Worm (Caenorhabditis elegans) whole organism, L1 larva: ENCODE measurements around the gene sru-16.

Experiments
- C16A3.4 ChIP-seq: fragments of 150-350 bp; optimal IDR thresholded peaks from 2 replicates; lab custom pipeline; 2014; ENCODE audit warnings: missing biosample characterization, missing genetic modification characterization
- C34B4.2 ChIP-seq: sonication (generic microtip); optimal IDR thresholded peaks from 2 replicates; lab custom pipeline; 2017; ENCODE audit warnings: mild to moderate bottlenecking, missing genetic modification characterization, missing compliant biosample characterization
- F16B12.6 ChIP-seq: fragments of 150-350 bp; optimal IDR thresholded peaks from 2 replicates; lab custom pipeline; 2014; ENCODE audit warnings: missing biosample characterization, missing genetic modification characterization
- blmp-1 ChIP-seq: fragments of 150-350 bp; optimal IDR thresholded peaks from 2 replicates; lab custom pipeline; 2014; ENCODE audit warnings: missing biosample characterization, missing genetic modification characterization
- ceh-63 ChIP-seq: fragments of 200-800 bp; sonication (Bioruptor generic); optimal IDR thresholded peaks from 2 replicates; lab custom pipeline; 2018; ENCODE audit warnings: mild to moderate bottlenecking, missing genetic modification characterization, missing compliant biosample characterization
- ceh-8 ChIP-seq: fragments of 200-800 bp; sonication (Bioruptor generic); optimal IDR thresholded peaks from 2 replicates; lab custom pipeline; 2018; ENCODE audit warnings: mild to moderate bottlenecking, missing genetic modification characterization, moderate library complexity, missing compliant biosample characterization
- ces-1 ChIP-seq: fragments of 150-350 bp; optimal IDR thresholded peaks from 2 replicates; lab custom pipeline; 2014; ENCODE audit warnings: missing biosample characterization, missing genetic modification reagents, missing genetic modification characterization
- dsc-1 ChIP-seq: sonication (generic microtip); optimal IDR thresholded peaks from 2 replicates; lab custom pipeline; 2016; ENCODE audit warnings: mild to moderate bottlenecking, missing genetic modification characterization, missing compliant biosample characterization
- efl-3 ChIP-seq: fragments of 200-800 bp; sonication (Bioruptor generic); optimal IDR thresholded peaks from 2 replicates; lab custom pipeline; 2018; ENCODE audit warnings: mild to moderate bottlenecking, missing genetic modification characterization, missing compliant biosample characterization
- egl-13 ChIP-seq: sonication (generic microtip); optimal IDR thresholded peaks from 2 replicates; lab custom pipeline; 2016; ENCODE audit warnings: missing genotype, missing genetic modification reagents, missing genetic modification characterization, missing compliant biosample characterization
- egl-27 ChIP-seq, 2 experiments: fragments of 150-350 bp in 1 of 2; sonication (generic microtip); optimal IDR thresholded peaks; 3 replicates each; lab custom pipeline; 2017 to 2018; ENCODE audit warnings: missing biosample characterization in 2 of 2, missing genetic modification characterization in 2 of 2, missing genetic modification reagents in 2 of 2
- ets-5 ChIP-seq: fragments of 200-800 bp; sonication (Bioruptor generic); IDR thresholded peaks from 2 replicates; pipeline ENCODE4 v1.3.6; 2022; ENCODE audit warnings: missing genetic modification characterization, missing compliant biosample characterization
- fkh-10 ChIP-seq: sonication (generic microtip); optimal IDR thresholded peaks from 2 replicates; lab custom pipeline; 2017; ENCODE audit warnings: missing biosample characterization, missing genetic modification reagents, missing genetic modification characterization
- fkh-4 ChIP-seq: sonication (generic microtip); optimal IDR thresholded peaks from 2 replicates; lab custom pipeline; 2016; ENCODE audit warnings: missing compliant biosample characterization, missing genetic modification characterization, borderline replicate concordance
- fkh-8 ChIP-seq: sonication (generic microtip); optimal IDR thresholded peaks from 2 replicates; lab custom pipeline; 2016; ENCODE audit warnings: mild to moderate bottlenecking, missing genetic modification characterization, missing compliant biosample characterization
- hlh-17 ChIP-seq: fragments of 200-800 bp; sonication (Bioruptor generic); optimal IDR thresholded peaks from 2 replicates; lab custom pipeline; 2018; ENCODE audit warnings: missing genetic modification characterization, mild to moderate bottlenecking, missing compliant biosample characterization, moderate library complexity, borderline replicate concordance
- hlh-4 ChIP-seq: sonication (generic microtip); optimal IDR thresholded peaks from 2 replicates; lab custom pipeline; 2016; ENCODE audit warnings: mild to moderate bottlenecking, missing genetic modification characterization, missing compliant biosample characterization
- isw-1 ChIP-seq: fragments of 200-800 bp; sonication (Bioruptor generic); IDR thresholded peaks from 2 replicates; pipeline ENCODE4 v1.3.6; 2022; ENCODE audit warnings: missing genetic modification characterization, missing compliant biosample characterization
- lin-13 ChIP-seq: fragments of 150-350 bp; optimal IDR thresholded peaks from 2 replicates; lab custom pipeline; 2014; ENCODE audit warnings: missing biosample characterization, missing genetic modification reagents, missing genetic modification characterization
- lin-14 ChIP-seq: fragments of 200-800 bp; sonication (Bioruptor generic); optimal IDR thresholded peaks from 2 replicates; lab custom pipeline; 2018; ENCODE audit warnings: mild to moderate bottlenecking, missing genetic modification characterization, moderate library complexity, missing compliant biosample characterization
- lin-15B ChIP-seq: fragments of 150-350 bp; sonication (generic microtip); optimal IDR thresholded peaks from 3 replicates; lab custom pipeline; 2014; ENCODE audit warnings: missing biosample characterization, missing genetic modification characterization
- lin-35 ChIP-seq, 2 experiments: fragments of 150-350 bp; optimal IDR thresholded peaks; 2 replicates each; lab custom pipeline; 2014; ENCODE audit warnings: missing biosample characterization in 2 of 2, missing genetic modification characterization in 2 of 2, missing genetic modification reagents in 2 of 2
- lsy-2 ChIP-seq, 2 experiments: fragments of 150-350 bp; optimal IDR thresholded peaks; 2 replicates each; lab custom pipeline; 2014; ENCODE audit warnings: missing biosample characterization in 2 of 2, missing genetic modification characterization in 2 of 2
- nhr-11 ChIP-seq: fragments of 150-350 bp; optimal IDR thresholded peaks from 2 replicates; lab custom pipeline; 2014; ENCODE audit warnings: missing biosample characterization, missing genetic modification characterization
- nhr-19 ChIP-seq: fragments of 200-800 bp; sonication (Bioruptor generic); conservative IDR thresholded peaks from 2 replicates; pipeline ENCODE4 v1.3.6; 2022; ENCODE audit warnings: missing genetic modification characterization, missing compliant biosample characterization
- nhr-28 ChIP-seq: fragments of 150-350 bp; optimal IDR thresholded peaks from 2 replicates; lab custom pipeline; 2014; ENCODE audit warnings: missing biosample characterization, missing genetic modification characterization
- nhr-84 ChIP-seq: sonication (generic microtip); optimal IDR thresholded peaks from 2 replicates; lab custom pipeline; 2017; ENCODE audit warnings: missing biosample characterization, missing genetic modification characterization
- nhr-85 ChIP-seq: sonication (generic microtip); peaks from one replicate; lab custom pipeline; 2016; ENCODE audit warnings: missing genetic modification characterization, inconsistent platforms, missing compliant biosample characterization
- pax-3 ChIP-seq: fragments of 200-800 bp; sonication (Bioruptor generic); optimal IDR thresholded peaks from 2 replicates; lab custom pipeline; 2018; ENCODE audit warnings: mild to moderate bottlenecking, missing genetic modification characterization, moderate library complexity, missing compliant biosample characterization
- rnt-1 ChIP-seq: sonication (generic microtip); optimal IDR thresholded peaks from 2 replicates; lab custom pipeline; 2016; ENCODE audit warnings: mild to moderate bottlenecking, missing genetic modification characterization, moderate library complexity, missing compliant biosample characterization
- sox-4 ChIP-seq: sonication (generic microtip); optimal IDR thresholded peaks from 2 replicates; lab custom pipeline; 2016; ENCODE audit warnings: missing genetic modification characterization, missing compliant biosample characterization
- sptf-1 ChIP-seq: fragments of 150-350 bp; optimal IDR thresholded peaks from 2 replicates; lab custom pipeline; 2014; ENCODE audit warnings: missing biosample characterization, missing genetic modification characterization
- sup-37 ChIP-seq: fragments of 200-800 bp; sonication (Bioruptor generic); optimal IDR thresholded peaks from 2 replicates; lab custom pipeline; 2018; ENCODE audit warnings: mild to moderate bottlenecking, missing genetic modification characterization, missing compliant biosample characterization
- swsn-7 ChIP-seq: sonication (generic microtip); optimal IDR thresholded peaks from 2 replicates; lab custom pipeline; 2016; ENCODE audit warnings: missing genetic modification characterization, missing compliant biosample characterization
- tlp-1 ChIP-seq: fragments of 150-350 bp; optimal IDR thresholded peaks from 2 replicates; lab custom pipeline; 2014; ENCODE audit warnings: missing biosample characterization, missing genetic modification characterization
- unc-130 ChIP-seq: fragments of 150-350 bp; optimal IDR thresholded peaks from 2 replicates; lab custom pipeline; 2017; ENCODE audit warnings: missing biosample characterization, missing genetic modification characterization, inconsistent platforms
- unc-30 ChIP-seq: sonication (generic microtip); optimal IDR thresholded peaks from 2 replicates; lab custom pipeline; 2017; ENCODE audit warnings: missing biosample characterization, missing genetic modification characterization
- unc-62 ChIP-seq: fragments of 150-350 bp; optimal IDR thresholded peaks from 2 replicates; lab custom pipeline; 2014; ENCODE audit warnings: missing biosample characterization, missing genetic modification reagents, missing genetic modification characterization
- unc-86 ChIP-seq: sonication (generic microtip); optimal IDR thresholded peaks from 2 replicates; lab custom pipeline; 2016; ENCODE audit warnings: missing genetic modification characterization, missing compliant biosample characterization
- vab-15 ChIP-seq: sonication (generic microtip); optimal IDR thresholded peaks from 2 replicates; lab custom pipeline; 2017; ENCODE audit warnings: missing genotype, mild to moderate bottlenecking, missing genetic modification characterization, missing compliant biosample characterization

sru-16 gene

DNA sequence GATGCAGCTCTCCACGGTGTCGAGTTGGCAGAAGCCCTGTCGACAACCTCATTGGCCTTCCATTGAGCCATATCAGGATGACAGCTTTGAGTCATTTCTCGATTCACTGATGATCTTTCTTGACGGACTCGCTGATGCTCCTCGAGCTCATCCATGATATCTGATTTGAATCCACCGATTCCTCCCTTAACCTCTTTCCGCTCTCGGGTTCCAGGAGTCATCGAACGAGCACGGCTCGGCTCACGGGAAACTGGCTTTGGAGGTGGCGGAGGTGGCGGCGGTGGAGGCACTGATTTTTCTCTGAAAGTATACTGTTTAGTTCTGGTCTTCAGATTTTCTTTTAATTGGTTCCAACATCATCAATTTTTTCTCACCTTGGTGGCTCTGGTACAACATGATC lies 20.0 kb upstream of the sru-16 start:
- TF ChIP-seq C16A3.4 (no peak), fkh-8 (tag; lab: Kevin White, UChicago) (no peak), nhr-84 (tag; lab: Kevin White, UChicago) (no peak), unc-86 (tag; lab: Kevin White, UChicago) (no peak), unc-30 (no peak), isw-1 (GFP tag; lab: Robert Waterston, UW) (no peak), ceh-63 (GFP tag; lab: Kevin White, UChicago) (no peak), ceh-8 (no peak), pax-3 (tag; lab: Kevin White, UChicago) (no peak), egl-27 (tag; optimal IDR thresholded peaks at IDR 0.05; lab: Kevin White, UChicago) (no peak), C34B4.2 (tag; lab: Kevin White, UChicago) (no peak), dsc-1 (tag; lab: Kevin White, UChicago) (no peak), ets-5 (no peak)

DNA sequence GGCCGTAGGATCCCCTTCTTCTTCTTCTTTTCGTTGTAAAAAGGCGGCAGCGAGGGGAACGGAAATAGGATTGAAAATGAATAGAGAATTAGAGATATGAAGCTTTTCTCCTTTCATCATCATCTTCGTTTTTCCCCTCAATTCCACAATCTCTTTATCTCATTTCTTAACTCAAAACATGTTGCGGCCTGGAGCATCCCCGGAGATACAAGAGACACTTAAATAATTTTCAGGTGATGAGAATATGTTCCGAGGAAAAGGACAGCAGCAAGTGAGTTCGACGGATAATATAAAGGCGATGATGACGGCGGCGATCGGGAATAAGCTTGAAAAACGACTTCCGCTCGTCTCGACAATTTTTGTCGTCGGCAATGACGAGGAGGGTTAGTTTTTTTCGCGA lies 17.4 kb upstream of the sru-16 start, which contains the start of the genes Y45F10B.13 and qui-1:
Gene Y45F10B.13 (minus strand): TSS at position 101 of the 400 bp plus-strand sequence.
Gene qui-1 (plus strand): TSS at position 233 of the 400 bp plus-strand sequence.
- TF ChIP-seq hlh-4 (no peak), nhr-84 (tag; lab: Kevin White, UChicago) (no peak), lin-14 (GFP tag; lab: Kevin White, UChicago) (peak; percentile 47), egl-13 (tag; lab: Kevin White, UChicago) (no peak), ces-1 (no peak), hlh-17 (GFP tag; lab: Kevin White, UChicago) (no peak), F16B12.6 (tag; lab: Kevin White, UChicago) (no peak), rnt-1 (tag; lab: Kevin White, UChicago) (peak; percentile 22), ceh-8 (no peak), blmp-1 (no peak), unc-62 (GFP tag; lab: Kevin White, UChicago) (no peak), lsy-2 (tag; optimal IDR thresholded peaks at IDR 0.05; lab: Kevin White, UChicago) (no peak), dsc-1 (tag; lab: Kevin White, UChicago) (peak; percentile 64), efl-3 (GFP tag; lab: Kevin White, UChicago) (no peak), nhr-28 (tag; lab: Kevin White, UChicago) (no peak)
- TF ChIP-seq, all 84 proteins: peak for 3

DNA sequence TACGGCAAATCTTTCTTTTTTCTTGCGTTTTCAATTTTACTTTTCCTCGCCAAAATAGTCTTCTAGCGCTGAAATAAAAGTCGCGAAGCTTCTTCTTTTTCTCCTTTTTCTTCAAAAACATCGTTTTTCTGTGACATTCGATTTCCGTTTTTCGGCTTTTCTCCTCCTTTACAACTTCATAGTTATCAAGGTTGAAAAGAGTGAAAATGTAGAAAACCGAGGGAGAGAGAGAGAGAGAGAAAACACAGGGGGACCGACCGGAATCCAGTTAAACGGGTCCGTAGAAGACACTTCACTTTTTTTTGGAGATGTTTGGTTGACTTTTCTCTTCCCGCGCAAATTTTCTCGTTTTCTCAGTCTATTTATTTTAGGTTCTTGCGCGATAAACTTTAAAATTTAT lies 14.8 kb upstream of the sru-16 start:
- TF ChIP-seq lin-14 (GFP tag; lab: Kevin White, UChicago): peak; percentile 49
- TF ChIP-seq lin-15B (tag; lab: Kevin White, UChicago): no peak
- TF ChIP-seq fkh-10: peak; percentile 80

DNA sequence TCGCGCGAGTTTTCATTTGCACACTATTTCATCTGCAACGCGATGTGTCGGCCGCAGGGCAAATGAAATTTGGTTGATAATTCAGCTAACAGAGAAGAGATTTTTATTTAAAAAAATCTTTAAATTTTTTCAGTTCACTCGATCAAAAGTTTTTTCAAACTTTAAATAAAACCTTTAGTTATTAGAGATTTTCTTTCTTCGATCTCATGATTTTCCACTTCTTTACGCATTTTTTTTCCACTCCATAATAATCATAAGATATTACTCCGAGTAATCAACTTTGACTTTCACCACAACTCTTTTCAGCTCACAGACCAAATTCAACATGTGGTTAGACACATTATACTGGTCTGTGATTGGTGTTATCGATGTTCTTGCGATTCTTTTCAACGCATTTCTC lies 4.3 kb upstream of the sru-16 start, which contains the start of gene srd-10:
Gene srd-10 (plus strand): TSS at position 301 of the 400 bp plus-strand sequence.
- TF ChIP-seq nhr-85 (tag; lab: Kevin White, UChicago) (peak; percentile 24), tlp-1 (tag; lab: Kevin White, UChicago) (no peak), nhr-11 (tag; lab: Kevin White, UChicago) (no peak), sox-4 (tag; lab: Kevin White, UChicago) (no peak), rnt-1 (tag; lab: Kevin White, UChicago) (no peak), fkh-4 (tag; lab: Kevin White, UChicago) (no peak), C16A3.4 (no peak)

DNA sequence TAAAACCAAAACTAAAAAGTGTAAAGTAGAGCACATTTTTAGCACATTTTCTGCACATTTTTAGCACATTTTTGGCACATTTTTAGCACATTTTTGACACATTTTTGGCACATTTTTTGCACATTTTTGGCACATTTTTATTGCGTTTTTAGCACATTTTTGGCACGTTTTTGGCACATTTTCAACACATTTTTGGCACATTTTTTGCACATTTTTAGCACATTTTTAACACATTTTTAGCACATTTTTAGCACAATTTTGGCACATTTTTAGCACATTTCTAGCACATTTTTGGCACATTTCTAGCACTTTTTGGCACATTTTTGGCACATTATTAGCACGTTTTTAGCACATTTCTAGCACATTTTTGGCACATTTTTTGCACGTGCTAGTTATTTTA lies 3.4 kb upstream of the sru-16 start:
- no peak for TF ChIP-seq lin-35 (GFP tag; optimal IDR thresholded peaks at IDR 0.05; lab: Kevin White, UChicago)
- no peak for TF ChIP-seq vab-15
- TF ChIP-seq fkh-10: no peak
- no peak for TF ChIP-seq lin-15B (tag; lab: Kevin White, UChicago)
- no peak for TF ChIP-seq sptf-1
- TF ChIP-seq swsn-7 (tag; lab: Kevin White, UChicago): no peak
- no peak for TF ChIP-seq unc-130 (tag; lab: Kevin White, UChicago)
- no peak for TF ChIP-seq fkh-4 (tag; lab: Kevin White, UChicago)
- no peak for TF ChIP-seq lin-13
- no peak for TF ChIP-seq nhr-28 (tag; lab: Kevin White, UChicago)
- no peak for TF ChIP-seq sup-37 (GFP tag; lab: Kevin White, UChicago)
- no peak for TF ChIP-seq nhr-19
